Fruit fly (Drosophila melanogaster) whole organism, embryonic: ENCODE measurements around the gene CG32095.
A peak's percentile ranks its signal among the peaks of the same experiment; 100 is the strongest.

ENCODE experiments used
- Ada2b ChIP-seq: fragments of 200-800 bp; sonication (Bioruptor generic); IDR thresholded peaks from 2 replicates; pipeline ENCODE4 v1.3.6; 2022; ENCODE audit warnings: missing biosample characterization, missing genetic modification characterization
- Adf1 ChIP-seq: fragments of 200-800 bp; sonication (Bioruptor generic); IDR thresholded peaks from 2 replicates; pipeline ENCODE4 v1.3.6; 2022; ENCODE audit warnings: missing biosample characterization, missing genetic modification characterization
- B-H1 ChIP-seq: fragments of 200-800 bp; sonication (Bioruptor generic); IDR thresholded peaks from 3 replicates; pipeline ENCODE4 v1.3.6; 2022; ENCODE audit warnings: missing biosample characterization, missing genetic modification characterization
- BtbVII ChIP-seq: fragments of 200-800 bp; sonication (Bioruptor generic); optimal IDR thresholded peaks from 3 replicates; lab custom pipeline; 2017; ENCODE audit warnings: missing biosample characterization, mild to moderate bottlenecking, missing genetic modification characterization
- CG11093 ChIP-seq: fragments of 200-800 bp; sonication (Bioruptor generic); IDR thresholded peaks from 3 replicates; pipeline ENCODE4 v1.3.6; 2022; ENCODE audit warnings: missing biosample characterization, missing genetic modification characterization
- CG15479 ChIP-seq: fragments of 200-800 bp; sonication (Bioruptor generic); optimal IDR thresholded peaks from 3 replicates; lab custom pipeline; 2019; ENCODE audit warnings: missing biosample characterization, mild to moderate bottlenecking, missing genetic modification characterization, moderate library complexity
- CG16779 ChIP-seq: fragments of 200-800 bp; sonication (Bioruptor generic); IDR thresholded peaks from 2 replicates; pipeline ENCODE4 v1.3.6; 2022; ENCODE audit warnings: missing biosample characterization, missing genetic modification characterization
- CG2875 ChIP-seq: fragments of 200-800 bp; sonication (Bioruptor generic); optimal IDR thresholded peaks from 2 replicates; lab custom pipeline; 2017; ENCODE audit warnings: missing biosample characterization, mild to moderate bottlenecking, missing genetic modification characterization, missing genetic modification reagents
- CG30431 ChIP-seq: fragments of 200-800 bp; sonication (Bioruptor generic); optimal IDR thresholded peaks from 2 replicates; lab custom pipeline; 2017; ENCODE audit warnings: missing biosample characterization, missing genetic modification characterization
- CG3065 ChIP-seq: fragments of 200-800 bp; sonication (Bioruptor generic); optimal IDR thresholded peaks from 2 replicates; lab custom pipeline; 2016; ENCODE audit warnings: missing biosample characterization, missing genetic modification characterization
- CG31224 ChIP-seq: fragments of 200-800 bp; sonication (Bioruptor generic); IDR thresholded peaks from 2 replicates; pipeline ENCODE4 v1.3.6; 2022; ENCODE audit warnings: missing biosample characterization, missing genetic modification characterization
- CG34224 ChIP-seq: fragments of 200-800 bp; sonication (Bioruptor generic); IDR thresholded peaks from 3 replicates; pipeline ENCODE4 v1.3.6; 2022; ENCODE audit warnings: missing biosample characterization, missing genetic modification characterization; ENCODE audit not compliant: partially characterized antibody
- CG4328 ChIP-seq: fragments of 200-800 bp; sonication (Bioruptor generic); optimal IDR thresholded peaks from 3 replicates; lab custom pipeline; 2017; ENCODE audit warnings: missing biosample characterization, missing genetic modification reagents, missing genetic modification characterization
- CG4360 ChIP-seq: fragments of 200-800 bp; sonication (Bioruptor generic); IDR thresholded peaks from 2 replicates; pipeline ENCODE4 v1.3.6; 2022; ENCODE audit warnings: missing biosample characterization, missing genetic modification characterization
- CG6654 ChIP-seq: fragments of 200-800 bp; sonication (Bioruptor generic); optimal IDR thresholded peaks from 2 replicates; lab custom pipeline; 2017; ENCODE audit warnings: missing biosample characterization, mild to moderate bottlenecking, missing genetic modification characterization
- CG6813 ChIP-seq: fragments of 200-800 bp; sonication (Bioruptor generic); optimal IDR thresholded peaks from 2 replicates; lab custom pipeline; 2017; ENCODE audit warnings: missing biosample characterization, missing genetic modification characterization, mild to moderate bottlenecking, moderate library complexity, missing genetic modification reagents
- CG7786 ChIP-seq: fragments of 200-800 bp; sonication (Bioruptor generic); optimal IDR thresholded peaks from 2 replicates; lab custom pipeline; 2016; ENCODE audit warnings: missing biosample characterization, missing genetic modification characterization
- CG9215 ChIP-seq: fragments of 200-800 bp; sonication (Bioruptor generic); IDR thresholded peaks from 2 replicates; pipeline ENCODE4 v1.3.6; 2022; ENCODE audit warnings: missing biosample characterization, missing genetic modification characterization
- Doc2 ChIP-seq: fragments of 200-800 bp; sonication (Bioruptor generic); IDR thresholded peaks from 2 replicates; pipeline ENCODE4 v1.3.6; 2022; ENCODE audit warnings: missing biosample characterization, missing genetic modification characterization
- Dp ChIP-seq: fragments of 200-800 bp; sonication (Bioruptor generic); optimal IDR thresholded peaks from 2 replicates; lab custom pipeline; 2018; ENCODE audit warnings: missing biosample characterization, mild to moderate bottlenecking, missing genetic modification characterization, moderate library complexity
- HHEX ChIP-seq: fragments of 200-800 bp; sonication (Bioruptor generic); optimal IDR thresholded peaks from 3 replicates; lab custom pipeline; 2017; ENCODE audit warnings: missing biosample characterization, mild to moderate bottlenecking, missing genetic modification characterization, missing genetic modification reagents
- Jarid2 ChIP-seq: fragments of 200-800 bp; sonication (Bioruptor generic); optimal IDR thresholded peaks from 3 replicates; lab custom pipeline; 2017; ENCODE audit warnings: mild to moderate bottlenecking, missing biosample characterization, missing genetic modification reagents, missing genetic modification characterization
- MESR4 ChIP-seq: fragments of 200-800 bp; sonication (Bioruptor generic); optimal IDR thresholded peaks from 2 replicates; lab custom pipeline; 2018; ENCODE audit warnings: missing biosample characterization, mild to moderate bottlenecking, missing genetic modification characterization, moderate library complexity
- Mes4 ChIP-seq: fragments of 200-800 bp; sonication (Bioruptor generic); optimal IDR thresholded peaks from 2 replicates; lab custom pipeline; 2016; ENCODE audit warnings: missing biosample characterization, missing genetic modification characterization
- Oaz ChIP-seq: fragments of 200-800 bp; sonication (Bioruptor generic); IDR thresholded peaks from 2 replicates; pipeline ENCODE4 v1.3.6; 2022; ENCODE audit warnings: missing biosample characterization, missing genetic modification characterization
- Sox102F ChIP-seq: fragments of 200-800 bp; sonication (Bioruptor generic); optimal IDR thresholded peaks from 2 replicates; lab custom pipeline; 2018; ENCODE audit warnings: missing biosample characterization, mild to moderate bottlenecking, missing genetic modification characterization, moderate library complexity
- al ChIP-seq: fragments of 200-800 bp; sonication (Bioruptor generic); IDR thresholded peaks from 2 replicates; pipeline ENCODE4 v1.3.6; 2022; ENCODE audit warnings: missing biosample characterization, missing genetic modification characterization
- bigmax ChIP-seq: fragments of 200-800 bp; sonication (Bioruptor generic); optimal IDR thresholded peaks from 2 replicates; lab custom pipeline; 2018; ENCODE audit warnings: missing biosample characterization, mild to moderate bottlenecking, missing genetic modification characterization
- cad ChIP-seq: fragments of >200 bp; optimal IDR thresholded peaks from 2 replicates; lab custom pipeline; 2017; ENCODE audit warnings: missing biosample characterization, missing genetic modification characterization
- chinmo ChIP-seq: fragments of 200-800 bp; sonication (Bioruptor generic); IDR thresholded peaks from 4 replicates; pipeline ENCODE4 v1.3.6; 2022; ENCODE audit warnings: missing biosample characterization, missing genetic modification characterization; ENCODE audit not compliant: partially characterized antibody
- dati ChIP-seq: fragments of 200-800 bp; sonication (Bioruptor generic); IDR thresholded peaks from 2 replicates; pipeline ENCODE4 v1.3.6; 2022; ENCODE audit warnings: missing biosample characterization, missing genetic modification characterization
- dimm ChIP-seq: fragments of 200-800 bp; sonication (Bioruptor generic); IDR thresholded peaks from 2 replicates; pipeline ENCODE4 v1.3.6; 2022; ENCODE audit warnings: missing biosample characterization, missing genetic modification characterization
- dm ChIP-seq: fragments of 200-800 bp; sonication (Bioruptor generic); optimal IDR thresholded peaks from 3 replicates; lab custom pipeline; 2016; ENCODE audit warnings: missing biosample characterization, missing genetic modification characterization
- en ChIP-seq: fragments of 200-800 bp; sonication (Bioruptor generic); optimal IDR thresholded peaks from 2 replicates; lab custom pipeline; 2016; ENCODE audit warnings: missing biosample characterization, missing genetic modification characterization
- gcm2 ChIP-seq: fragments of 200-800 bp; sonication (Bioruptor generic); optimal IDR thresholded peaks from 2 replicates; lab custom pipeline; 2016; ENCODE audit warnings: missing biosample characterization, missing genetic modification characterization
- gfzf ChIP-seq: fragments of 200-800 bp; sonication (Bioruptor generic); optimal IDR thresholded peaks from 2 replicates; lab custom pipeline; 2016; ENCODE audit warnings: missing biosample characterization, mild to moderate bottlenecking, missing genetic modification characterization, moderate library complexity
- hkb ChIP-seq, 2 experiments: fragments of 200-800 bp in 1 of 2; fragments of >200 bp in 1 of 2; sonication (Bioruptor generic) in 1 of 2; IDR thresholded peaks in 1 of 2; optimal IDR thresholded peaks in 1 of 2; 2 replicates each; pipeline versions ENCODE4 v1.3.6 to Lab custom; 2017 to 2022; ENCODE audit warnings: missing biosample characterization in 1 of 2, missing genetic modification characterization in 1 of 2
- lov ChIP-seq, 2 experiments: fragments of 200-800 bp in 1 of 2; fragments of >200 bp in 1 of 2; sonication (Bioruptor generic) in 1 of 2; IDR thresholded peaks in 1 of 2; optimal IDR thresholded peaks in 1 of 2; 2 replicates in 1 of 2; 3 replicates in 1 of 2; pipeline versions ENCODE4 v1.3.6 to Lab custom; 2017 to 2022; ENCODE audit warnings: missing biosample characterization in 1 of 2, missing genetic modification characterization in 1 of 2
- nmo ChIP-seq: fragments of 200-800 bp; sonication (Bioruptor generic); optimal IDR thresholded peaks from 2 replicates; lab custom pipeline; 2018; ENCODE audit warnings: missing biosample characterization, mild to moderate bottlenecking, missing genetic modification characterization, moderate library complexity
- org-1 ChIP-seq: fragments of 200-800 bp; sonication (Bioruptor generic); optimal IDR thresholded peaks from 2 replicates; lab custom pipeline; 2017; ENCODE audit warnings: missing biosample characterization, missing genetic modification characterization
- pho ChIP-seq: fragments of 200-800 bp; sonication (Bioruptor generic); optimal IDR thresholded peaks from 2 replicates; lab custom pipeline; 2016; ENCODE audit warnings: missing biosample characterization, missing genetic modification characterization
- phol ChIP-seq: fragments of 200-800 bp; sonication (Bioruptor generic); optimal IDR thresholded peaks from 3 replicates; lab custom pipeline; 2018; ENCODE audit warnings: missing biosample characterization, mild to moderate bottlenecking, missing genetic modification characterization, moderate library complexity
- pzg ChIP-seq: fragments of 200-800 bp; sonication (Bioruptor generic); optimal IDR thresholded peaks from 3 replicates; lab custom pipeline; 2018; ENCODE audit warnings: missing biosample characterization, mild to moderate bottlenecking, missing genetic modification characterization, moderate library complexity
- repo ChIP-seq: fragments of 200-800 bp; sonication (Bioruptor generic); optimal IDR thresholded peaks from 2 replicates; lab custom pipeline; 2016; ENCODE audit warnings: missing biosample characterization, missing genetic modification characterization
- slbo ChIP-seq: fragments of 200-800 bp; sonication (Bioruptor generic); IDR thresholded peaks from 2 replicates; pipeline ENCODE4 v1.3.6; 2022; ENCODE audit warnings: missing biosample characterization, missing genetic modification characterization
- trh ChIP-seq: fragments of 200-800 bp; sonication (Bioruptor generic); optimal IDR thresholded peaks from 2 replicates; lab custom pipeline; 2016; ENCODE audit warnings: missing biosample characterization, missing genetic modification characterization
- twi ChIP-seq: fragments of 200-800 bp; optimal IDR thresholded peaks from 2 replicates; lab custom pipeline; 2019; ENCODE audit warnings: missing biosample characterization, mild to moderate bottlenecking, missing genetic modification characterization, moderate library complexity
- zf30C ChIP-seq: fragments of 200-800 bp; sonication (Bioruptor generic); optimal IDR thresholded peaks from 3 replicates; lab custom pipeline; 2018; ENCODE audit warnings: missing biosample characterization, mild to moderate bottlenecking, missing genetic modification characterization

Gene CG32095

DNA sequence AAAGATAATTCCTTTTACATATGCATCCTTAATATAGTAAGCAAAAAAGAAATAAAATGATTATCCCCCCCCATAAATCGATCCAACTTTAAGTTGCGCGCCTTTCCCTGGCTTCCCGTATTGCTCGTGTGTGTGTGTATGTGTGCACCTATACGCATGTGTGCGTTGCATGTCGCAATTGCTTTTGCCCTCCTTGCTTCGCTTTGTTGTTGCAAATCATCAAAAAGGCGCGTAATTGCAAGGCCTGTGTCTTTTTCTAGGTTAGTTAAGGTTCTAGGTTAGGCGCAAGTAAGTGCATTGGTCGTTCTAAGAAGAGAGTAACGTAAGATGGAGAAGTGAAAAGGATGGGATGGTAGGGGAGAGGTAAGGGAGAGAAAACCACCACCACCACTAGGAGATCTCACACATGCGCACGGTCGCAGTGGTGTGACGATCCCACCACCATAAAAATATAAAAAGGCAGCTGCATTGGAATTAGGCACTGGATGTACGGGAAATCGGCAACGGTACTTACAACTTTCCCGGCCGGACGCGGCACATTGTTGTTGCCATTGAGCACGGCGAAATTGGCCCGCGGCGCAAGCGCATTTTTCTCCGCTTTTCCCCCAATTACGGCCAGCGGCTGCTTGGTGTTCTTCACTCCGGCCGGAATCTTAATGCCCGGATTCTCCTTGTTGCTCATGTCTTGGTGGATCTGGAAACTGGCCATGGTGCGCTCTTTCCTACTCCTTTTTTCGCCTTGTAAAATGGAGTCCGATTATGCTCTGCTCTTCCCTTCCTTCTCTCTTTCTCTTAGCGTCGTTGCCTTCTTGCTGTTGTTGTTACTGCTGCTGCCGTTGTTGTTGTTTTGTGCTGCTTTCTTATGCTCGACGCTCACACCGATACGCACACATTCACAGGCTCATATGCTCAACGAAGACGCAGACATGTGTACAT lies 7.1 kb upstream of the CG32095 start (continued):
- TF ChIP-seq Adf1 (GFP tag; lab: Robert Waterston, UW) (peak; percentile 34; the same call in 1 of the 2 replicates), CG6654 (GFP tag; lab: Kevin White, UChicago) (no peak), phol (no peak), CG9215 (no peak), dm (no peak), nmo (GFP tag; lab: Kevin White, UChicago) (no peak), gfzf (no peak), trh (GFP tag; lab: Kevin White, UChicago) (no peak), cad (peak; percentile 71), Dp (GFP tag; lab: Kevin White, UChicago) (peak; percentile 1), Doc2 (GFP tag; lab: Robert Waterston, UW) (no peak), org-1 (GFP tag; lab: Kevin White, UChicago) (no peak), CG6813 (no peak), CG15479 (peak; percentile 79), zf30C (GFP tag; lab: Kevin White, UChicago) (no peak), HHEX (GFP tag; lab: Kevin White, UChicago) (no peak), CG30431 (GFP tag; lab: Kevin White, UChicago) (no peak), BtbVII (no peak), pho (GFP tag; lab: Kevin White, UChicago) (no peak), en (GFP tag; lab: Kevin White, UChicago) (no peak), CG3065 (GFP tag; lab: Kevin White, UChicago) (no peak), gcm2 (no peak), CG4328 (GFP tag; lab: Kevin White, UChicago) (no peak), lov (optimal IDR thresholded peaks at IDR 0.05; lab: Kevin White, UChicago) (no peak), lov (GFP tag; IDR thresholded peaks at IDR 0.05; lab: Robert Waterston, UW) (no peak), twi (peak; percentile 62), hkb (optimal IDR thresholded peaks at IDR 0.05; lab: Kevin White, UChicago) (no peak), hkb (GFP tag; IDR thresholded peaks at IDR 0.05; lab: Robert Waterston, UW) (no peak), CG16779 (GFP tag; lab: Robert Waterston, UW) (no peak), CG34224 (GFP tag; lab: Robert Waterston, UW) (no peak), MESR4 (GFP tag; lab: Kevin White, UChicago) (no peak), Sox102F (GFP tag; lab: Kevin White, UChicago) (no peak), CG4360 (peak; percentile 100), Oaz (GFP tag; lab: Robert Waterston, UW) (no peak), dati (GFP tag; lab: Robert Waterston, UW) (no peak), dimm (GFP tag; lab: Robert Waterston, UW) (no peak), Ada2b (GFP tag; lab: Robert Waterston, UW) (no peak), Mes4 (GFP tag; lab: Kevin White, UChicago) (no peak), chinmo (GFP tag; lab: Robert Waterston, UW) (no peak), pzg (GFP tag; lab: Kevin White, UChicago) (no peak), Jarid2 (GFP tag; lab: Kevin White, UChicago) (no peak), al (GFP tag; lab: Robert Waterston, UW) (no peak), CG2875 (GFP tag; lab: Kevin White, UChicago) (no peak), B-H1 (no peak), repo (GFP tag; lab: Kevin White, UChicago) (no peak), CG7786 (GFP tag; lab: Kevin White, UChicago) (no peak), CG11093 (no peak), bigmax (GFP tag; lab: Kevin White, UChicago) (peak; percentile 75), CG31224 (GFP tag; lab: Robert Waterston, UW) (no peak), slbo (GFP tag; lab: Robert Waterston, UW) (no peak)
